Worm (Caenorhabditis elegans) whole organism, early embryonic: ENCODE results near the gene ncs-6.

Experiments used
- B0310.2 ChIP-seq: sonication (generic microtip); optimal IDR thresholded peaks from 2 replicates; lab custom pipeline; 2016; ENCODE audit warnings: mild to moderate bottlenecking, missing genetic modification characterization, missing compliant biosample characterization
- F13C5.2 ChIP-seq: sonication (generic microtip); optimal IDR thresholded peaks from 2 replicates; lab custom pipeline; 2017; ENCODE audit warnings: mild to moderate bottlenecking, missing genetic modification characterization, inconsistent platforms, missing compliant biosample characterization
- aly-1 ChIP-seq: sonication (generic microtip); optimal IDR thresholded peaks from 2 replicates; lab custom pipeline; 2016; ENCODE audit warnings: missing genetic modification characterization, missing compliant biosample characterization
- ama-1 ChIP-seq: fragments of 150-350 bp; optimal IDR thresholded peaks from 2 replicates; lab custom pipeline; 2014
- ceh-13 ChIP-seq: fragments of 200-800 bp; sonication (Bioruptor generic); optimal IDR thresholded peaks from 2 replicates; lab custom pipeline; 2018; ENCODE audit warnings: mild to moderate bottlenecking, missing genetic modification characterization, missing compliant biosample characterization
- ceh-36 ChIP-seq: sonication (generic microtip); optimal IDR thresholded peaks from 2 replicates; lab custom pipeline; 2016; ENCODE audit warnings: missing genetic modification characterization, inconsistent platforms, missing compliant biosample characterization
- ets-7 ChIP-seq: sonication (generic microtip); optimal IDR thresholded peaks from 2 replicates; lab custom pipeline; 2016; ENCODE audit warnings: missing genotype, missing genetic modification characterization, missing compliant biosample characterization
- flt-1 ChIP-seq: fragments of 200-800 bp; sonication (Bioruptor generic); IDR thresholded peaks from 2 replicates; pipeline ENCODE4 v1.3.6; 2022; ENCODE audit warnings: missing genetic modification characterization, missing compliant biosample characterization
- hmbx-1 ChIP-seq: sonication (generic microtip); optimal IDR thresholded peaks from 2 replicates; lab custom pipeline; 2016; ENCODE audit warnings: mild to moderate bottlenecking, missing genetic modification characterization, missing compliant biosample characterization
- hmg-4 ChIP-seq: fragments of 200-800 bp; sonication (Bioruptor generic); optimal IDR thresholded peaks from 2 replicates; lab custom pipeline; 2018; ENCODE audit warnings: mild to moderate bottlenecking, missing genetic modification characterization, missing compliant biosample characterization
- hnd-1 ChIP-seq: sonication (generic microtip); optimal IDR thresholded peaks from 2 replicates; lab custom pipeline; 2016; ENCODE audit warnings: missing genetic modification characterization, missing compliant biosample characterization
- pes-1 ChIP-seq: fragments of 200-800 bp; sonication (Bioruptor generic); IDR thresholded peaks from 2 replicates; pipeline ENCODE4 v1.3.6; 2022; ENCODE audit warnings: missing genetic modification reagents, missing genetic modification characterization, missing compliant biosample characterization
- scrt-1 ChIP-seq: fragments of 200-800 bp; sonication (Bioruptor generic); IDR thresholded peaks from 2 replicates; pipeline ENCODE4 v1.3.6; 2022; ENCODE audit warnings: missing genetic modification characterization, missing compliant biosample characterization
- sea-1 ChIP-seq: fragments of 200-800 bp; sonication (Bioruptor generic); conservative IDR thresholded peaks from 2 replicates; pipeline ENCODE4 v1.3.6; 2022; ENCODE audit warnings: missing genetic modification characterization, missing compliant biosample characterization
- tbx-11 ChIP-seq: fragments of 200-800 bp; sonication (Bioruptor generic); IDR thresholded peaks from 2 replicates; pipeline ENCODE4 v1.3.6; 2022; ENCODE audit warnings: missing genetic modification characterization, missing compliant biosample characterization
- tbx-37 ChIP-seq: fragments of 200-800 bp; sonication (Bioruptor generic); conservative IDR thresholded peaks from 2 replicates; pipeline ENCODE4 v1.3.6; 2022; ENCODE audit warnings: missing genetic modification reagents, missing genetic modification characterization, missing compliant biosample characterization
- tra-4 ChIP-seq: sonication (generic microtip); optimal IDR thresholded peaks from 2 replicates; lab custom pipeline; 2017; ENCODE audit warnings: missing genetic modification characterization, missing compliant biosample characterization

Gene ncs-6

DNA sequence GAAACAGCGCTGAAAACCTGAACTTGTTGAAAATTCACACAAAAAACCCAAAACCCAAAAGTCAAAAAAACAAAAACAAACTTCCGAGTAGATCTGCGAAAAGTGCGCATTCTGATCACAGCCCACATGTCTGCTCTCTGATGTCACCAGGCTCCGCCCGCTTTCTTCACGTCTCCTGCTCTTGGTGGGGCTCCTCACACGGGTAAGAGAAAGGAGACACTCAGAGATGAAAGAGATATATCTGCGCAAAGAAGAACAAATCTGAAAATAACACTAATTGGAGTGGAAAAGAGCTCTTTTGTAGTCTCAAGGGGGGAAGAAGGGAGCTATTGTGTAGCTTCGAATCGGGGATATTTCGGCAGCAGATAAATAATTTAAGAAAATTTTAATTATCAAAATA lies at the start of gene ncs-6:
TSS of gene ncs-6 (minus strand) at position 261 of the 400 bp plus-strand sequence.
- TF ChIP-seq ets-7 (tag; lab: Kevin White, UChicago) (no peak), pes-1 (GFP tag; lab: Robert Waterston, UW) (no peak), ama-1 (lab: Kevin White, UChicago) (no peak), tra-4 (tag; lab: Kevin White, UChicago) (no peak), hmg-4 (GFP tag; lab: Kevin White, UChicago) (no peak), hmbx-1 (tag; lab: Kevin White, UChicago) (no peak), sea-1 (GFP tag; lab: Robert Waterston, UW) (no peak), tbx-11 (GFP tag; lab: Robert Waterston, UW) (no peak), B0310.2 (tag; lab: Kevin White, UChicago) (no peak), tbx-37 (GFP tag; lab: Robert Waterston, UW) (no peak), flt-1 (no peak), aly-1 (tag; lab: Kevin White, UChicago) (no peak), F13C5.2 (tag; lab: Kevin White, UChicago) (no peak), ceh-13 (GFP tag; lab: Kevin White, UChicago) (no peak)

DNA sequence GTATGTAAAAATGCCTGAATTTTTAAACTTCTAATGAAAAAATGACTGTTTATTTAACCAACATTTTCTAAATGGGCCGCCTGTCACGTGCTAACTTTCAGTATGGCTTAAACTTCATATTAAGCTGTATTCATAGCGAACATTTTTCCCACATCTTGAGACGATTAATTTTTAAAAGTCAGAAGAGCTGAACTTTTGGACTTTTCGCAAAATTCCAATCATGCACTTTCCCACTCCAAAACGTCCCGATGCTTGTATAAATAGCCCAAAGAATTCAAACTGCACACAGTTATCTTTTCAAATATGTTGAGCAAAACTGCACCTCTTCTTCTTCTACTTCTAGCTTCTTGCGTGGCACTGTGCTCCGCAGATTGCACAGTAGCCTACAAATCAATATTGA lies 48.4 kb upstream of the ncs-6 start, which contains the start of gene clec-132:
TSS of gene clec-132 (plus strand) at position 301 of the 400 bp plus-strand sequence.
- TF ChIP-seq hmg-4 (GFP tag; lab: Kevin White, UChicago), result no peak

ce11 chrII:3573255-3573654 lies 44.9 kb upstream of the ncs-6 start, which contains the start of gene clec-130:
Gene clec-130, plus strand, starts transcription at chrII:3573555.
- no peak for TF ChIP-seq F13C5.2 (tag; lab: Kevin White, UChicago)
- TF ChIP-seq scrt-1, result no peak
- no peak for TF ChIP-seq sea-1 (GFP tag; lab: Robert Waterston, UW)
- no peak for TF ChIP-seq ama-1 (lab: Kevin White, UChicago)
- TF ChIP-seq hmbx-1 (tag; lab: Kevin White, UChicago), result no peak

- TF ChIP-seq flt-1, result no peak
- TF ChIP-seq hnd-1 (tag; lab: Kevin White, UChicago), result no peak
- TF ChIP-seq ets-7 (tag; lab: Kevin White, UChicago), result no peak
- TF ChIP-seq hmbx-1 (tag; lab: Kevin White, UChicago), result no peak
- no peak for TF ChIP-seq tra-4 (tag; lab: Kevin White, UChicago)
- TF ChIP-seq pes-1 (GFP tag; lab: Robert Waterston, UW), result no peak
- TF ChIP-seq tbx-37 (GFP tag; lab: Robert Waterston, UW), result no peak
- no peak for TF ChIP-seq sea-1 (GFP tag; lab: Robert Waterston, UW)
- TF ChIP-seq aly-1 (tag; lab: Kevin White, UChicago), result no peak
- no peak for TF ChIP-seq tbx-11 (GFP tag; lab: Robert Waterston, UW)
- no peak for TF ChIP-seq ceh-13 (GFP tag; lab: Kevin White, UChicago)
- TF ChIP-seq hmg-4 (GFP tag; lab: Kevin White, UChicago), result no peak
- no peak for TF ChIP-seq scrt-1
- TF ChIP-seq B0310.2 (tag; lab: Kevin White, UChicago), result no peak
These were observed 42.7 kb upstream of the ncs-6 start, which contains the start of the genes clec-128 and clec-129 for ce11 chrII:3570927-3571538. Gene clec-128, minus strand, starts transcription at chrII:3571027. Gene clec-129, plus strand, starts transcription at chrII:3571488.

ce11 chrII:3569118-3569517 lies 40.8 kb upstream of the ncs-6 start, which contains the start of gene clec-127:
Gene clec-127, minus strand, starts transcription at chrII:3569218.
- TF ChIP-seq flt-1 (no peak), tbx-11 (GFP tag; lab: Robert Waterston, UW) (no peak), aly-1 (tag; lab: Kevin White, UChicago) (no peak), sea-1 (GFP tag; lab: Robert Waterston, UW) (no peak), ets-7 (tag; lab: Kevin White, UChicago) (no peak), hmg-4 (GFP tag; lab: Kevin White, UChicago) (no peak), scrt-1 (no peak)

- TF ChIP-seq hnd-1 (tag; lab: Kevin White, UChicago), result peak; percentile 55
- peak; percentile 82 for TF ChIP-seq ceh-36
- TF ChIP-seq ceh-13 (GFP tag; lab: Kevin White, UChicago), result peak; percentile 22
- peak; percentile 68 for TF ChIP-seq flt-1
- peak; percentile 70 for TF ChIP-seq tbx-11 (GFP tag; lab: Robert Waterston, UW)
- peak; percentile 86 for TF ChIP-seq pes-1 (GFP tag; lab: Robert Waterston, UW)
- peak; percentile 86 for TF ChIP-seq scrt-1
- peak; percentile 52; the same call in 1 of the 2 replicates for TF ChIP-seq tbx-37 (GFP tag; lab: Robert Waterston, UW)
- TF ChIP-seq B0310.2 (tag; lab: Kevin White, UChicago), result peak; percentile 12
- peak; percentile 76; the same call in 1 of the 2 replicates for TF ChIP-seq sea-1 (GFP tag; lab: Robert Waterston, UW)
- TF ChIP-seq tra-4 (tag; lab: Kevin White, UChicago), result peak; percentile 10
- TF ChIP-seq aly-1 (tag; lab: Kevin White, UChicago), result peak; percentile 47
- peak; percentile 69 for TF ChIP-seq hmg-4 (GFP tag; lab: Kevin White, UChicago)
These were observed 39.3 kb upstream of the ncs-6 start for ce11 chrII:3567576-3567975.

ce11 chrII:3567066-3567465 lies 38.8 kb upstream of the ncs-6 start:
- TF ChIP-seq tbx-37 (GFP tag; lab: Robert Waterston, UW), result no peak
- no peak for TF ChIP-seq ets-7 (tag; lab: Kevin White, UChicago)
- TF ChIP-seq flt-1, result no peak
- TF ChIP-seq ceh-13 (GFP tag; lab: Kevin White, UChicago), result no peak
- no peak for TF ChIP-seq scrt-1
- TF ChIP-seq F13C5.2 (tag; lab: Kevin White, UChicago), result no peak
- no peak for TF ChIP-seq tbx-11 (GFP tag; lab: Robert Waterston, UW)
- no peak for TF ChIP-seq hnd-1 (tag; lab: Kevin White, UChicago)
- TF ChIP-seq pes-1 (GFP tag; lab: Robert Waterston, UW), result no peak
- no peak for TF ChIP-seq hmbx-1 (tag; lab: Kevin White, UChicago)
- no peak for TF ChIP-seq ceh-36
- TF ChIP-seq tra-4 (tag; lab: Kevin White, UChicago), result no peak
- TF ChIP-seq hmg-4 (GFP tag; lab: Kevin White, UChicago), result no peak
- no peak for TF ChIP-seq sea-1 (GFP tag; lab: Robert Waterston, UW)
